Fruit fly (Drosophila melanogaster) whole organism, prepupa: ENCODE measurements around the gene AOX1.

Experiments
- Blimp-1 ChIP-seq: fragments of 200-800 bp; sonication (Bioruptor generic); optimal IDR thresholded peaks from 3 replicates; lab custom pipeline; 2017; ENCODE audit warnings: missing biosample characterization, missing genetic modification characterization, mild to moderate bottlenecking, moderate library complexity, missing genetic modification reagents
- CG11294 ChIP-seq: fragments of 200-800 bp; sonication (Bioruptor generic); IDR thresholded peaks from 2 replicates; pipeline ENCODE4 v1.3.6; 2022; ENCODE audit warnings: missing biosample characterization, missing genetic modification characterization
- CG11902 ChIP-seq: fragments of 200-800 bp; sonication (Bioruptor generic); optimal IDR thresholded peaks from 3 replicates; lab custom pipeline; 2016; ENCODE audit warnings: missing biosample characterization, missing genetic modification characterization
- CG15336 ChIP-seq: fragments of 200-800 bp; sonication (Bioruptor generic); IDR thresholded peaks from 2 replicates; pipeline ENCODE4 v1.3.6; 2022; ENCODE audit warnings: missing biosample characterization, missing genetic modification characterization
- CG1621 ChIP-seq: fragments of 200-800 bp; sonication (Bioruptor generic); optimal IDR thresholded peaks from 3 replicates; lab custom pipeline; 2018; ENCODE audit warnings: missing biosample characterization, mild to moderate bottlenecking, missing genetic modification characterization
- CG16779 ChIP-seq: fragments of 200-800 bp; sonication (Bioruptor generic); optimal IDR thresholded peaks from 3 replicates; lab custom pipeline; 2017; ENCODE audit warnings: missing biosample characterization, mild to moderate bottlenecking, missing genetic modification characterization
- CG3032 ChIP-seq: fragments of 200-800 bp; optimal IDR thresholded peaks from 2 replicates; lab custom pipeline; 2019; ENCODE audit warnings: missing biosample characterization, mild to moderate bottlenecking, missing genetic modification characterization, moderate library complexity
- CG4318 ChIP-seq: fragments of 200-800 bp; sonication (Bioruptor generic); optimal IDR thresholded peaks from 3 replicates; lab custom pipeline; 2017; ENCODE audit warnings: missing biosample characterization, mild to moderate bottlenecking, missing genetic modification characterization
- CG6163 ChIP-seq: fragments of 200-800 bp; sonication (Bioruptor generic); IDR thresholded peaks from 3 replicates; pipeline ENCODE4 v1.3.6; 2022; ENCODE audit warnings: missing biosample characterization, missing genetic modification characterization
- CG6276 ChIP-seq: fragments of 200-800 bp; sonication (Bioruptor generic); optimal IDR thresholded peaks from 2 replicates; lab custom pipeline; 2017; ENCODE audit warnings: missing biosample characterization, mild to moderate bottlenecking, missing genetic modification characterization
- CG6792 ChIP-seq: fragments of 200-800 bp; sonication (Bioruptor generic); optimal IDR thresholded peaks from 3 replicates; lab custom pipeline; 2016; ENCODE audit warnings: missing biosample characterization, missing genetic modification characterization
- CG6808 ChIP-seq: fragments of 200-800 bp; sonication (Bioruptor generic); optimal IDR thresholded peaks from 3 replicates; lab custom pipeline; 2017; ENCODE audit warnings: missing biosample characterization, missing genetic modification characterization, mild to moderate bottlenecking, moderate library complexity, missing genetic modification reagents
- CG6854 ChIP-seq: fragments of 200-800 bp; sonication (Bioruptor generic); optimal IDR thresholded peaks from 2 replicates; lab custom pipeline; 2017; ENCODE audit warnings: missing biosample characterization, mild to moderate bottlenecking, missing genetic modification characterization
- CG7368 ChIP-seq: fragments of 200-800 bp; sonication (Bioruptor generic); optimal IDR thresholded peaks from 3 replicates; lab custom pipeline; 2016; ENCODE audit warnings: missing biosample characterization, missing genetic modification characterization
- CG8119 ChIP-seq: fragments of 200-800 bp; sonication (Bioruptor generic); IDR thresholded peaks from 3 replicates; pipeline ENCODE4 v1.3.6; 2022; ENCODE audit warnings: missing biosample characterization, missing genetic modification characterization
- CG8319 ChIP-seq: fragments of 200-800 bp; sonication (Bioruptor generic); optimal IDR thresholded peaks from 3 replicates; lab custom pipeline; 2016; ENCODE audit warnings: missing biosample characterization, missing genetic modification characterization
- CG8632 ChIP-seq: fragments of 200-800 bp; sonication (Bioruptor generic); optimal IDR thresholded peaks from 3 replicates; lab custom pipeline; 2016; ENCODE audit warnings: missing biosample characterization, missing genetic modification characterization
- Ets21C ChIP-seq: fragments of 200-800 bp; sonication (Bioruptor generic); optimal IDR thresholded peaks from 3 replicates; lab custom pipeline; 2016; ENCODE audit warnings: missing biosample characterization, missing genetic modification characterization
- Ets96B ChIP-seq: fragments of 200-800 bp; optimal IDR thresholded peaks from 2 replicates; lab custom pipeline; 2019; ENCODE audit warnings: missing biosample characterization, mild to moderate bottlenecking, missing genetic modification characterization, moderate library complexity
- Hr39 ChIP-seq: fragments of 200-800 bp; sonication (Bioruptor generic); optimal IDR thresholded peaks from 2 replicates; lab custom pipeline; 2016; ENCODE audit warnings: missing biosample characterization, missing genetic modification characterization
- Hr4 ChIP-seq: fragments of 200-800 bp; sonication (Bioruptor generic); optimal IDR thresholded peaks from 3 replicates; lab custom pipeline; 2016; ENCODE audit warnings: missing biosample characterization, missing genetic modification characterization
- Lpt ChIP-seq: fragments of 200-800 bp; sonication (Bioruptor generic); optimal IDR thresholded peaks from 3 replicates; lab custom pipeline; 2016; ENCODE audit warnings: missing biosample characterization, missing genetic modification characterization
- Smox ChIP-seq: fragments of 200-800 bp; sonication (Bioruptor generic); optimal IDR thresholded peaks from 3 replicates; lab custom pipeline; 2016; ENCODE audit warnings: missing biosample characterization, missing genetic modification characterization
- Sox102F ChIP-seq: fragments of 200-800 bp; sonication (Bioruptor generic); optimal IDR thresholded peaks from 2 replicates; lab custom pipeline; 2016; ENCODE audit warnings: missing biosample characterization, mild to moderate bottlenecking, missing genetic modification characterization
- Sox14 ChIP-seq: fragments of 200-800 bp; sonication (Bioruptor generic); optimal IDR thresholded peaks from 3 replicates; lab custom pipeline; 2016; ENCODE audit warnings: missing biosample characterization, missing genetic modification characterization
- Sox15 ChIP-seq: fragments of 200-800 bp; sonication (Bioruptor generic); optimal IDR thresholded peaks from 3 replicates; lab custom pipeline; 2016; ENCODE audit warnings: missing biosample characterization, missing genetic modification characterization
- acj6 ChIP-seq: fragments of 200-800 bp; sonication (Bioruptor generic); optimal IDR thresholded peaks from 3 replicates; lab custom pipeline; 2016; ENCODE audit warnings: missing biosample characterization, missing genetic modification characterization
- cyc ChIP-seq: fragments of 200-800 bp; sonication (Bioruptor generic); optimal IDR thresholded peaks from 3 replicates; lab custom pipeline; 2016; ENCODE audit warnings: missing biosample characterization, missing genetic modification characterization
- dac ChIP-seq: fragments of 200-800 bp; sonication (Bioruptor generic); optimal IDR thresholded peaks from 2 replicates; lab custom pipeline; 2017; ENCODE audit warnings: missing biosample characterization, mild to moderate bottlenecking, missing genetic modification characterization
- dsx ChIP-seq: fragments of 200-800 bp; optimal IDR thresholded peaks from 3 replicates; lab custom pipeline; 2019; ENCODE audit warnings: missing biosample characterization, mild to moderate bottlenecking, missing genetic modification characterization, moderate library complexity; ENCODE audit not compliant: poor library complexity, severe bottlenecking
- esn ChIP-seq: fragments of 200-800 bp; sonication (Bioruptor generic); optimal IDR thresholded peaks from 2 replicates; lab custom pipeline; 2016; ENCODE audit warnings: missing biosample characterization, mild to moderate bottlenecking, missing genetic modification characterization, moderate library complexity
- fd85E ChIP-seq: fragments of 200-800 bp; sonication (Bioruptor generic); optimal IDR thresholded peaks from 3 replicates; lab custom pipeline; 2016; ENCODE audit warnings: missing biosample characterization, missing genetic modification characterization
- lz ChIP-seq: fragments of 200-800 bp; sonication (Bioruptor generic); optimal IDR thresholded peaks from 3 replicates; lab custom pipeline; 2016; ENCODE audit warnings: missing biosample characterization, missing genetic modification characterization
- net ChIP-seq: fragments of 200-800 bp; sonication (Bioruptor generic); optimal IDR thresholded peaks from 3 replicates; lab custom pipeline; 2016; ENCODE audit warnings: missing biosample characterization, missing genetic modification characterization
- pdm3 ChIP-seq: fragments of 200-800 bp; sonication (Bioruptor generic); optimal IDR thresholded peaks from 3 replicates; lab custom pipeline; 2016; ENCODE audit warnings: missing biosample characterization, missing genetic modification characterization
- ss ChIP-seq, 2 experiments: fragments of 200-800 bp; sonication (Bioruptor generic); optimal IDR thresholded peaks; 2 replicates in 1 of 2; 3 replicates in 1 of 2; lab custom pipeline; 2017 to 2018; ENCODE audit warnings: mild to moderate bottlenecking in 2 of 2, missing biosample characterization in 2 of 2, missing genetic modification characterization in 2 of 2, moderate library complexity in 1 of 2
- svp ChIP-seq: fragments of 200-800 bp; sonication (Bioruptor generic); peaks from one replicate; lab custom pipeline; 2016; ENCODE audit warnings: missing biosample characterization, missing genetic modification characterization
- topi ChIP-seq: fragments of 200-800 bp; sonication (Bioruptor generic); optimal IDR thresholded peaks from 3 replicates; lab custom pipeline; 2016; ENCODE audit warnings: missing biosample characterization, missing genetic modification characterization
- vri ChIP-seq: fragments of 200-800 bp; sonication (Bioruptor generic); optimal IDR thresholded peaks from 3 replicates; lab custom pipeline; 2016; ENCODE audit warnings: missing biosample characterization, mild to moderate bottlenecking, missing genetic modification characterization

The AOX1 gene

dm6 chr3R:15536918-15537716 lies at the start of gene AOX1:
TSS of gene AOX1 (minus strand) at chr3R:15537292.
- no peak for TF ChIP-seq Sox102F (GFP tag; lab: Kevin White, UChicago)
- no peak for TF ChIP-seq CG16779 (tag; lab: Kevin White, UChicago)
- no peak for TF ChIP-seq CG15336
- no peak for TF ChIP-seq svp (GFP tag; lab: Kevin White, UChicago)
- no peak for TF ChIP-seq CG8319
- TF ChIP-seq Smox (GFP tag; lab: Kevin White, UChicago), result no peak
- TF ChIP-seq CG6854, result no peak
- TF ChIP-seq vri (GFP tag; lab: Kevin White, UChicago), result peak; percentile 57
- TF ChIP-seq Sox14 (GFP tag; lab: Kevin White, UChicago), result no peak

DNA sequence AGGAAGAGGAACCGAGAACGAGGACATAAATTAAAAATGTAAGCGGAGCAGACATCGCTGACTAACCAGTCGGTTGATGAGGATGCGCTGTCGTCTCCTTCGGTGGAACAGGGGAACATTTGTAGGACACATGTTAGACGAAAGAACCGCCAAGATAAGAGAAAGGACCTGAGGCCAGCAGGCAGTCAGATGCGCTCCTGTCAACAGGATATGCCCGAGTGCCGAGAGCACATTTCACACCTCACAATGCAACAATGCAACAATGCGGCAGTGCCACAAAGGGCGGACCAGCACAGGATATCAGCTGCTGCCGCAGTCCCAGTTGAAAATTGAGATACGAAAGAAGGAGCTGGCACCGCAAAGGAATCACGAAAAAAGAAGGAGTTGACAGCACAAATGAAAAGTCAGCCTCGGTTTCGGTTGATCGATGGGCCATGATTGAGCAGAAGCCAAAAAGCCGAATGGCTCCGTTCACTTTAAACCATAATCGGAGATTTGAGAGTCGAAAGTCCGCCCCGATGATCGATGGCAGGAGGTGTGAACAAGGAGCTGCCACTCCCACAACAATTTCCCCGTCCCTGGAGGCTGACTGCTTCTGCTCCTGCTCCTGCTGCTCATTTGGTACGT lies 47.5 kb upstream of the AOX1 start:
- TF ChIP-seq CG15336, result no peak

dm6 chr3R:15583447-15583846 lies 46.4 kb upstream of the AOX1 start:
- TF ChIP-seq Ets21C (GFP tag; lab: Kevin White, UChicago), result no peak
- no peak for TF ChIP-seq dsx (GFP tag; lab: Kevin White, UChicago)
- no peak for TF ChIP-seq Sox14 (GFP tag; lab: Kevin White, UChicago)
- TF ChIP-seq CG6792 (GFP tag; lab: Kevin White, UChicago), result no peak
- TF ChIP-seq Hr4 (GFP tag; lab: Kevin White, UChicago), result no peak
- no peak for TF ChIP-seq CG3032 (tag; lab: Kevin White, UChicago)
- TF ChIP-seq CG8119 (GFP tag; lab: Robert Waterston, UW), result no peak
- TF ChIP-seq CG8632 (GFP tag; lab: Kevin White, UChicago), result no peak
- TF ChIP-seq fd85E (GFP tag; lab: Kevin White, UChicago), result no peak
- TF ChIP-seq Hr39 (GFP tag; lab: Kevin White, UChicago), result no peak
- no peak for TF ChIP-seq CG6854
- TF ChIP-seq Sox102F (GFP tag; lab: Kevin White, UChicago), result no peak
- TF ChIP-seq vri (GFP tag; lab: Kevin White, UChicago), result no peak
- no peak for TF ChIP-seq esn (GFP tag; lab: Kevin White, UChicago)
- TF ChIP-seq CG4318 (GFP tag; lab: Kevin White, UChicago), result no peak
- TF ChIP-seq Lpt (GFP tag; lab: Kevin White, UChicago), result no peak
- no peak for TF ChIP-seq CG11902
- no peak for TF ChIP-seq Ets96B
- no peak for TF ChIP-seq CG7368
- TF ChIP-seq CG6276 (GFP tag; lab: Kevin White, UChicago), result no peak

- TF ChIP-seq net (no peak), pdm3 (GFP tag; lab: Kevin White, UChicago) (no peak), topi (no peak), Lpt (GFP tag; lab: Kevin White, UChicago) (no peak), CG8119 (GFP tag; lab: Robert Waterston, UW) (no peak), Blimp-1 (GFP tag; lab: Kevin White, UChicago) (no peak)
Observed at dm6 chr3R:15582526-15583155, 45.5 kb upstream of the AOX1 start.

dm6 chr3R:15580719-15581118 lies 43.6 kb upstream of the AOX1 start:
- TF ChIP-seq Sox14 (GFP tag; lab: Kevin White, UChicago) (peak; percentile 23), CG6854 (no peak), lz (GFP tag; lab: Kevin White, UChicago) (peak; percentile 40), Hr39 (GFP tag; lab: Kevin White, UChicago) (peak; percentile 42), CG6792 (GFP tag; lab: Kevin White, UChicago) (peak; percentile 21), Lpt (GFP tag; lab: Kevin White, UChicago) (no peak), CG6808 (GFP tag; lab: Kevin White, UChicago) (peak; percentile 6), CG11294 (no peak), CG1621 (tag; lab: Kevin White, UChicago) (no peak), net (no peak), esn (GFP tag; lab: Kevin White, UChicago) (peak; percentile 60), cyc (GFP tag; lab: Kevin White, UChicago) (peak; percentile 52), CG6163 (GFP tag; lab: Robert Waterston, UW) (no peak), acj6 (GFP tag; lab: Kevin White, UChicago) (peak; percentile 27), CG15336 (no peak), dac (GFP tag; lab: Kevin White, UChicago) (no peak), Sox102F (GFP tag; lab: Kevin White, UChicago) (peak; percentile 19), CG7368 (no peak), Hr4 (GFP tag; lab: Kevin White, UChicago) (peak; percentile 3), CG16779 (tag; lab: Kevin White, UChicago) (no peak), ss (GFP tag; optimal IDR thresholded peaks at IDR 0.05; lab: Kevin White, UChicago) (peak in 1 of 2 experiments; percentile 9), Sox15 (GFP tag; lab: Kevin White, UChicago) (no peak)
